Fruit fly (Drosophila melanogaster) whole organism, embryonic: ENCODE results near the gene CG11672.

Experiments used
- B-H2 ChIP-seq: fragments of 200-800 bp; sonication (Bioruptor generic); optimal IDR thresholded peaks from 2 replicates; lab custom pipeline; 2018; ENCODE audit warnings: missing biosample characterization, mild to moderate bottlenecking, missing genetic modification characterization
- CG11695 ChIP-seq: fragments of 200-800 bp; sonication (Bioruptor generic); IDR thresholded peaks from 3 replicates; pipeline ENCODE4 v1.3.6; 2022; ENCODE audit warnings: missing biosample characterization, missing genetic modification characterization
- CG11696 ChIP-seq: fragments of 200-800 bp; sonication (Bioruptor generic); IDR thresholded peaks from 2 replicates; pipeline ENCODE4 v1.3.6; 2022; ENCODE audit warnings: missing biosample characterization, missing genetic modification characterization
- CG13424 ChIP-seq: fragments of 200-800 bp; sonication (Bioruptor generic); optimal IDR thresholded peaks from 2 replicates; lab custom pipeline; 2019; ENCODE audit warnings: missing biosample characterization, mild to moderate bottlenecking, missing genetic modification characterization, moderate library complexity
- CG13894 ChIP-seq: fragments of 200-800 bp; sonication (Bioruptor generic); optimal IDR thresholded peaks from 3 replicates; lab custom pipeline; 2018; ENCODE audit warnings: missing biosample characterization, mild to moderate bottlenecking, missing genetic modification characterization, moderate library complexity
- CG14965 ChIP-seq: fragments of 200-800 bp; sonication (Bioruptor generic); optimal IDR thresholded peaks from 2 replicates; lab custom pipeline; 2016; ENCODE audit warnings: missing biosample characterization, missing genetic modification characterization, borderline replicate concordance
- CG1603 ChIP-seq: fragments of 200-800 bp; sonication (Bioruptor generic); optimal IDR thresholded peaks from 2 replicates; lab custom pipeline; 2019; ENCODE audit warnings: missing biosample characterization, mild to moderate bottlenecking, missing genetic modification characterization, moderate library complexity
- CG16779 ChIP-seq: fragments of 200-800 bp; sonication (Bioruptor generic); IDR thresholded peaks from 2 replicates; pipeline ENCODE4 v1.3.6; 2022; ENCODE audit warnings: missing biosample characterization, missing genetic modification characterization
- CG17912 ChIP-seq: fragments of 200-800 bp; sonication (Bioruptor generic); optimal IDR thresholded peaks from 2 replicates; lab custom pipeline; 2018; ENCODE audit warnings: missing biosample characterization, mild to moderate bottlenecking, missing genetic modification characterization
- CG1832 ChIP-seq: fragments of 200-800 bp; sonication (Bioruptor generic); optimal IDR thresholded peaks from 2 replicates; lab custom pipeline; 2017; ENCODE audit warnings: missing biosample characterization, mild to moderate bottlenecking, missing genetic modification characterization, inconsistent platforms
- CG18599 ChIP-seq: fragments of 200-800 bp; sonication (Bioruptor generic); optimal IDR thresholded peaks from 3 replicates; lab custom pipeline; 2017; ENCODE audit warnings: missing biosample characterization, missing genetic modification characterization, mild to moderate bottlenecking, moderate library complexity, missing genetic modification reagents
- CG3407 ChIP-seq: fragments of 200-800 bp; sonication (Bioruptor generic); optimal IDR thresholded peaks from 2 replicates; lab custom pipeline; 2018; ENCODE audit warnings: missing biosample characterization, mild to moderate bottlenecking, missing genetic modification characterization
- CG3995 ChIP-seq: fragments of 200-800 bp; sonication (Bioruptor generic); optimal IDR thresholded peaks from 3 replicates; lab custom pipeline; 2016; ENCODE audit warnings: missing biosample characterization, missing genetic modification characterization
- CG4730 ChIP-seq: fragments of 200-800 bp; sonication (Bioruptor generic); IDR thresholded peaks from 2 replicates; pipeline ENCODE4 v1.3.6; 2022; ENCODE audit warnings: missing biosample characterization, missing genetic modification characterization
- CG6689 ChIP-seq: fragments of 200-800 bp; sonication (Bioruptor generic); IDR thresholded peaks from 2 replicates; pipeline ENCODE4 v1.3.6; 2022; ENCODE audit warnings: missing biosample characterization, missing genetic modification characterization
- CG6765 ChIP-seq: fragments of 200-800 bp; sonication (Bioruptor generic); optimal IDR thresholded peaks from 3 replicates; lab custom pipeline; 2017; ENCODE audit warnings: missing biosample characterization, mild to moderate bottlenecking, missing genetic modification characterization
- CG7372 ChIP-seq: fragments of 200-800 bp; sonication (Bioruptor generic); IDR thresholded peaks from 2 replicates; pipeline ENCODE4 v1.3.6; 2022; ENCODE audit warnings: missing biosample characterization, missing genetic modification characterization
- CG8089 ChIP-seq: fragments of 200-800 bp; sonication (Bioruptor generic); optimal IDR thresholded peaks from 3 replicates; lab custom pipeline; 2016; ENCODE audit warnings: missing biosample characterization, missing genetic modification characterization
- CG8359 ChIP-seq: fragments of 200-800 bp; sonication (Bioruptor generic); optimal IDR thresholded peaks from 2 replicates; lab custom pipeline; 2017; ENCODE audit warnings: missing biosample characterization, mild to moderate bottlenecking, missing genetic modification characterization, borderline replicate concordance
- Dfd ChIP-seq, 2 experiments: fragments of >200 bp; optimal IDR thresholded peaks; 2 replicates each; lab custom pipeline; 2017; ENCODE audit warnings: missing biosample characterization in 2 of 2, missing genetic modification characterization in 2 of 2
- Dp ChIP-seq: fragments of 200-800 bp; sonication (Bioruptor generic); optimal IDR thresholded peaks from 2 replicates; lab custom pipeline; 2018; ENCODE audit warnings: missing biosample characterization, mild to moderate bottlenecking, missing genetic modification characterization, moderate library complexity
- E2f2 ChIP-seq: fragments of 200-800 bp; sonication (Bioruptor generic); IDR thresholded peaks from 2 replicates; pipeline ENCODE4 v1.3.6; 2022; ENCODE audit warnings: missing biosample characterization, missing genetic modification characterization
- HmgZ ChIP-seq: fragments of 200-800 bp; sonication (Bioruptor generic); optimal IDR thresholded peaks from 2 replicates; lab custom pipeline; 2018; ENCODE audit warnings: missing biosample characterization, mild to moderate bottlenecking, missing genetic modification characterization
- Lhr ChIP-seq: fragments of 200-800 bp; sonication (Bioruptor generic); optimal IDR thresholded peaks from 3 replicates; lab custom pipeline; 2017; ENCODE audit warnings: mild to moderate bottlenecking, missing biosample characterization, missing genetic modification reagents, missing genetic modification characterization
- MBD-R2 ChIP-seq: fragments of 200-800 bp; sonication (Bioruptor generic); IDR thresholded peaks from 2 replicates; pipeline ENCODE4 v1.3.6; 2022; ENCODE audit warnings: missing biosample characterization, missing genetic modification characterization
- MESR4 ChIP-seq: fragments of 200-800 bp; sonication (Bioruptor generic); optimal IDR thresholded peaks from 2 replicates; lab custom pipeline; 2018; ENCODE audit warnings: missing biosample characterization, mild to moderate bottlenecking, missing genetic modification characterization, moderate library complexity
- Mad ChIP-seq: fragments of 200-800 bp; sonication (Bioruptor generic); optimal IDR thresholded peaks from 2 replicates; lab custom pipeline; 2016; ENCODE audit warnings: missing biosample characterization, missing genetic modification characterization
- Pdp1 ChIP-seq, 2 experiments: fragments of 200-800 bp; sonication (Bioruptor generic); optimal IDR thresholded peaks; 3 replicates each; lab custom pipeline; 2016; ENCODE audit warnings: missing biosample characterization in 2 of 2, missing genetic modification characterization in 2 of 2, mild to moderate bottlenecking in 1 of 2, moderate library complexity in 1 of 2
- Sry-β ChIP-seq: fragments of 200-800 bp; sonication (Bioruptor generic); optimal IDR thresholded peaks from 2 replicates; lab custom pipeline; 2018; ENCODE audit warnings: missing biosample characterization, mild to moderate bottlenecking, missing genetic modification characterization, moderate library complexity
- amos ChIP-seq: fragments of 200-800 bp; sonication (Bioruptor generic); IDR thresholded peaks from 2 replicates; pipeline ENCODE4 v1.3.6; 2022; ENCODE audit warnings: missing biosample characterization, missing genetic modification characterization; ENCODE audit not compliant: partially characterized antibody
- ato ChIP-seq: fragments of 200-800 bp; sonication (Bioruptor generic); IDR thresholded peaks from 2 replicates; pipeline ENCODE4 v1.3.6; 2022; ENCODE audit warnings: missing biosample characterization, missing genetic modification characterization; ENCODE audit not compliant: partially characterized antibody
- cato ChIP-seq: fragments of 200-800 bp; sonication (Bioruptor generic); optimal IDR thresholded peaks from 2 replicates; lab custom pipeline; 2016; ENCODE audit warnings: missing biosample characterization, missing genetic modification characterization, borderline replicate concordance
- cg ChIP-seq: fragments of 200-800 bp; sonication (Bioruptor generic); optimal IDR thresholded peaks from 3 replicates; lab custom pipeline; 2019; ENCODE audit warnings: missing biosample characterization, mild to moderate bottlenecking, missing genetic modification characterization, moderate library complexity
- danr ChIP-seq: fragments of 200-800 bp; sonication (Bioruptor generic); IDR thresholded peaks from 2 replicates; pipeline ENCODE4 v1.3.6; 2022; ENCODE audit warnings: missing biosample characterization, missing genetic modification characterization
- jigr1 ChIP-seq: fragments of 200-800 bp; sonication (Bioruptor generic); IDR thresholded peaks from 3 replicates; pipeline ENCODE4 v1.3.6; 2022; ENCODE audit warnings: missing biosample characterization, missing genetic modification characterization
- nerfin-1 ChIP-seq: fragments of 200-800 bp; sonication (Bioruptor generic); optimal IDR thresholded peaks from 3 replicates; lab custom pipeline; 2019; ENCODE audit warnings: missing biosample characterization, mild to moderate bottlenecking, missing genetic modification characterization, moderate library complexity
- odd ChIP-seq: fragments of 200-800 bp; sonication (Bioruptor generic); optimal IDR thresholded peaks from 2 replicates; lab custom pipeline; 2017; ENCODE audit warnings: missing biosample characterization, mild to moderate bottlenecking, missing genetic modification characterization
- org-1 ChIP-seq: fragments of 200-800 bp; sonication (Bioruptor generic); optimal IDR thresholded peaks from 2 replicates; lab custom pipeline; 2017; ENCODE audit warnings: missing biosample characterization, missing genetic modification characterization
- otp ChIP-seq: fragments of 200-800 bp; sonication (Bioruptor generic); IDR thresholded peaks from 3 replicates; pipeline ENCODE4, ENCODE4 v1.3.6; 2022; ENCODE audit warnings: missing biosample characterization, missing genetic modification characterization
- prd ChIP-seq, 3 experiments: fragments of >200 bp in 2 of 3; fragments of 200-800 bp in 1 of 3; sonication (Bioruptor generic) in 1 of 3; optimal IDR thresholded peaks in 2 of 3; IDR thresholded peaks in 1 of 3; 2 replicates in 2 of 3; 3 replicates in 1 of 3; pipeline versions ENCODE4 v1.3.6 to Lab custom; 2017 to 2022; ENCODE audit warnings: missing biosample characterization in 1 of 3, missing genetic modification characterization in 1 of 3
- ranshi ChIP-seq: fragments of 200-800 bp; sonication (Bioruptor generic); IDR thresholded peaks from 2 replicates; pipeline ENCODE4 v1.3.6; 2022; ENCODE audit warnings: missing biosample characterization, missing genetic modification characterization
- sisA ChIP-seq: fragments of 200-800 bp; sonication (Bioruptor generic); IDR thresholded peaks from 2 replicates; pipeline ENCODE4 v1.3.6; 2022; ENCODE audit warnings: missing biosample characterization, missing genetic modification characterization
- slou ChIP-seq: fragments of 200-800 bp; sonication (Bioruptor generic); optimal IDR thresholded peaks from 3 replicates; lab custom pipeline; 2016; ENCODE audit warnings: missing biosample characterization, missing genetic modification characterization
- so ChIP-seq: fragments of 200-800 bp; sonication (Bioruptor generic); IDR thresholded peaks from 3 replicates; pipeline ENCODE4 v1.3.6; 2022; ENCODE audit warnings: missing biosample characterization, missing genetic modification characterization
- twi ChIP-seq: fragments of 200-800 bp; optimal IDR thresholded peaks from 2 replicates; lab custom pipeline; 2019; ENCODE audit warnings: missing biosample characterization, mild to moderate bottlenecking, missing genetic modification characterization, moderate library complexity
- vfl ChIP-seq: fragments of 200-800 bp; sonication (Bioruptor generic); optimal IDR thresholded peaks from 2 replicates; lab custom pipeline; 2016; ENCODE audit warnings: missing biosample characterization, missing genetic modification characterization
- zen2 ChIP-seq: fragments of 200-800 bp; sonication (Bioruptor generic); IDR thresholded peaks from 3 replicates; pipeline ENCODE4 v1.3.6; 2022; ENCODE audit warnings: missing biosample characterization, missing genetic modification characterization; ENCODE audit not compliant: partially characterized antibody

Gene CG11672

dm6 chr3R:8264302-8265080 is 25.9 kb downstream of the CG11672 start, which contains the start of the genes RPA1 and Mcm2 (continued):
- TF ChIP-seq CG1832 (GFP tag; lab: Kevin White, UChicago) = no peak
- peak; percentile 38 for TF ChIP-seq CG3407 (GFP tag; lab: Kevin White, UChicago)
- peak; percentile 62 for TF ChIP-seq slou
- peak; percentile 42 for TF ChIP-seq MESR4 (GFP tag; lab: Kevin White, UChicago)
- peak; percentile 44 for TF ChIP-seq CG13894 (tag; lab: Kevin White, UChicago)
- no peak; the same call in 1 of the 2 replicates for TF ChIP-seq danr
- peak; percentile 81 for TF ChIP-seq CG6689 (GFP tag; lab: Robert Waterston, UW)
- TF ChIP-seq jigr1 (GFP tag; lab: Robert Waterston, UW) = 0 out of 3 replicates have a peak, but pooled peaks have one; percentile 51
- 0 out of 2 replicates have a peak, but pooled peaks have one; percentile 24 for TF ChIP-seq CG16779 (GFP tag; lab: Robert Waterston, UW)
- TF ChIP-seq CG1603 (tag; lab: Kevin White, UChicago) = peak; percentile 32
- peak; percentile 49 for TF ChIP-seq CG4730 (GFP tag; lab: Robert Waterston, UW)
- TF ChIP-seq CG7372 (GFP tag; lab: Robert Waterston, UW) = peak; percentile 72; the same call in 1 of the 2 replicates
- peak; percentile 78 for TF ChIP-seq MBD-R2 (GFP tag; lab: Robert Waterston, UW)
- no peak for TF ChIP-seq odd
- peak; percentile 60; the same call in 1 of the 3 replicates for TF ChIP-seq CG11695 (GFP tag; lab: Robert Waterston, UW)
- TF ChIP-seq CG18599 = peak; percentile 81
- peak; percentile 58; the same call in 1 of the 3 replicates for TF ChIP-seq otp (GFP tag; lab: Robert Waterston, UW)
- no peak for TF ChIP-seq CG14965 (GFP tag; lab: Kevin White, UChicago)
- peak; percentile 48 for TF ChIP-seq amos
- TF ChIP-seq CG13424 (tag; lab: Kevin White, UChicago) = peak; percentile 85
- 0 out of 3 replicates have a peak, but pooled peaks have one; percentile 45 for TF ChIP-seq so
- TF ChIP-seq Lhr (GFP tag; lab: Kevin White, UChicago) = peak; percentile 19
- peak; percentile 56 for TF ChIP-seq CG6765 (GFP tag; lab: Kevin White, UChicago)
- peak; percentile 86 for TF ChIP-seq sisA
- TF ChIP-seq prd (optimal IDR thresholded peaks at IDR 0.05; lab: Kevin White, UChicago) = no peak
- peak; percentile 88 for TF ChIP-seq prd (GFP tag; IDR thresholded peaks at IDR 0.05; lab: Robert Waterston, UW)
- TF ChIP-seq E2f2 (GFP tag; lab: Robert Waterston, UW) = peak; percentile 73
- TF ChIP-seq cato = peak; percentile 47
- TF ChIP-seq cg = no peak
- TF ChIP-seq CG11696 (GFP tag; lab: Robert Waterston, UW) = 0 out of 2 replicates have a peak, but pooled peaks have one; percentile 8
- peak; percentile 33 for TF ChIP-seq CG8359 (GFP tag; lab: Kevin White, UChicago)
- peak; percentile 30 for TF ChIP-seq Sry-β (GFP tag; lab: Kevin White, UChicago)
- no peak for TF ChIP-seq CG17912
- TF ChIP-seq CG8089 (GFP tag; lab: Kevin White, UChicago) = no peak
- TF ChIP-seq HmgZ = peak; percentile 63
- TF ChIP-seq vfl (GFP tag; lab: Kevin White, UChicago) = no peak
- peak; percentile 67 for TF ChIP-seq CG3995 (GFP tag; lab: Kevin White, UChicago)
- TF ChIP-seq zen2 (GFP tag; lab: Robert Waterston, UW) = 0 out of 3 replicates have a peak, but pooled peaks have one; percentile 6
- peak; percentile 16 for TF ChIP-seq org-1
- peak; percentile 73; the same call in 1 of the 2 replicates for TF ChIP-seq ranshi (GFP tag; lab: Robert Waterston, UW)
- TF ChIP-seq Dp (GFP tag; lab: Kevin White, UChicago) = peak; percentile 76
- peak; percentile 72 for TF ChIP-seq twi (tag; lab: Kevin White, UChicago)
- no peak for TF ChIP-seq Dfd (GFP tag; optimal IDR thresholded peaks at IDR 0.05; lab: Kevin White, UChicago)
- TF ChIP-seq B-H2 (GFP tag; lab: Kevin White, UChicago) = peak; percentile 68
- peak; percentile 57 for TF ChIP-seq ato (GFP tag; lab: Robert Waterston, UW)
- TF ChIP-seq Pdp1 (GFP tag; optimal IDR thresholded peaks at IDR 0.05; lab: Kevin White, UChicago) = peak in 1 of 2 experiments; percentile 70
- peak; percentile 64 for TF ChIP-seq nerfin-1 (tag; lab: Kevin White, UChicago)
- peak; percentile 32 for TF ChIP-seq Mad
